Worm (Caenorhabditis elegans) whole organism, L4 larva: Measurements from ENCODE around the gene nlp-46.

Source experiments
- R02D3.7 ChIP-seq: fragments of 150-350 bp; sonication (generic microtip); optimal IDR thresholded peaks from 3 replicates; lab custom pipeline; 2014; ENCODE audit warnings: missing biosample characterization, missing genetic modification characterization
- fos-1 ChIP-seq: fragments of 150-350 bp; optimal IDR thresholded peaks from 2 replicates; lab custom pipeline; 2014; ENCODE audit warnings: missing biosample characterization, missing genetic modification characterization
- hlh-30 ChIP-seq: sonication (generic microtip); optimal IDR thresholded peaks from 2 replicates; lab custom pipeline; 2017; ENCODE audit warnings: antibody characterized with exemption, mild to moderate bottlenecking, missing genetic modification characterization, missing compliant biosample characterization; ENCODE audit not compliant: insufficient read depth
- lin-15B ChIP-seq: fragments of 150-350 bp; sonication (generic microtip); optimal IDR thresholded peaks from 3 replicates; lab custom pipeline; 2014; ENCODE audit warnings: missing biosample characterization, missing genetic modification characterization
- lin-39 ChIP-seq: fragments of 150-350 bp; optimal IDR thresholded peaks from 2 replicates; lab custom pipeline; 2014; ENCODE audit warnings: missing biosample characterization, missing genetic modification reagents, missing genetic modification characterization
- madf-5 ChIP-seq, 2 experiments: fragments of 200-800 bp; sonication (Bioruptor generic); IDR thresholded peaks; 2 replicates each; pipeline ENCODE4 v1.3.6; 2022; ENCODE audit warnings: missing compliant biosample characterization in 2 of 2, missing genetic modification characterization in 2 of 2
- pqm-1 ChIP-seq: sonication (generic microtip); optimal IDR thresholded peaks from 2 replicates; lab custom pipeline; 2017; ENCODE audit warnings: missing biosample characterization, missing genetic modification characterization
- snpc-4 ChIP-seq: fragments of 150-350 bp; optimal IDR thresholded peaks from 2 replicates; lab custom pipeline; 2014; ENCODE audit warnings: missing biosample characterization, missing genetic modification characterization

ce11 chrV:12478990-12479389, 27.1 kb downstream of the nlp-46 start:
- no peak for TF ChIP-seq lin-15B (tag; lab: Kevin White, UChicago)
- no peak for TF ChIP-seq madf-5 (GFP tag; IDR thresholded peaks at IDR 0.05; lab: Robert Waterston, UW)
- TF ChIP-seq snpc-4 (tag; lab: Kevin White, UChicago), result no peak
- TF ChIP-seq lin-39 (tag; lab: Kevin White, UChicago), result no peak
- TF ChIP-seq R02D3.7 (tag; lab: Kevin White, UChicago), result no peak
- no peak for TF ChIP-seq hlh-30 (tag; lab: Kevin White, UChicago)
- TF ChIP-seq pqm-1 (tag; lab: Kevin White, UChicago), result no peak
- TF ChIP-seq fos-1 (tag; lab: Kevin White, UChicago), result no peak
